Worm (Caenorhabditis elegans) whole organism, L4 larva: ENCODE measurements around the gene atx-3.

Experiments
- D1046.2 ChIP-seq: fragments of 200-800 bp; sonication (Bioruptor generic); IDR thresholded peaks from 2 replicates; pipeline ENCODE4 v1.3.6; 2022; ENCODE audit warnings: missing genetic modification characterization, missing compliant biosample characterization
- F37D6.2 ChIP-seq: sonication (generic microtip); optimal IDR thresholded peaks from 2 replicates; lab custom pipeline; 2016; ENCODE audit warnings: mild to moderate bottlenecking, missing genetic modification characterization, missing compliant biosample characterization
- R02D3.7 ChIP-seq: fragments of 150-350 bp; sonication (generic microtip); optimal IDR thresholded peaks from 3 replicates; lab custom pipeline; 2014; ENCODE audit warnings: missing biosample characterization, missing genetic modification characterization
- T20F7.1 ChIP-seq: fragments of 200-800 bp; sonication (Bioruptor generic); optimal IDR thresholded peaks from 2 replicates; lab custom pipeline; 2018; ENCODE audit warnings: mild to moderate bottlenecking, missing genetic modification characterization, missing compliant biosample characterization
- ZK337.2 ChIP-seq: fragments of 200-800 bp; sonication (Bioruptor generic); IDR thresholded peaks from 2 replicates; pipeline ENCODE4 v1.3.6; 2022; ENCODE audit warnings: missing genetic modification reagents, missing genetic modification characterization, missing compliant biosample characterization
- aha-1 ChIP-seq: fragments of 150-350 bp; peaks from one replicate; lab custom pipeline; 2014; ENCODE audit warnings: missing biosample characterization, missing genetic modification characterization
- attf-4 ChIP-seq: sonication (generic microtip); optimal IDR thresholded peaks from 3 replicates; lab custom pipeline; 2017; ENCODE audit warnings: missing biosample characterization, missing genetic modification characterization
- ceh-20 ChIP-seq: fragments of 200-800 bp; sonication (Bioruptor generic); IDR thresholded peaks from 2 replicates; pipeline ENCODE4 v1.3.6; 2022; ENCODE audit warnings: missing genetic modification reagents, missing genetic modification characterization, missing compliant biosample characterization
- dmd-6 ChIP-seq: fragments of 200-800 bp; sonication (Bioruptor generic); IDR thresholded peaks from 2 replicates; pipeline ENCODE4 v1.3.6; 2022; ENCODE audit warnings: missing genetic modification reagents, missing genetic modification characterization, missing compliant biosample characterization
- dpl-1 ChIP-seq: fragments of 150-350 bp; optimal IDR thresholded peaks from 2 replicates; lab custom pipeline; 2014; ENCODE audit warnings: missing biosample characterization, missing genetic modification reagents, missing genetic modification characterization
- duxl-1 ChIP-seq: sonication (generic microtip); optimal IDR thresholded peaks from 2 replicates; lab custom pipeline; 2016; ENCODE audit warnings: mild to moderate bottlenecking, missing genetic modification characterization, moderate library complexity, missing compliant biosample characterization; ENCODE audit not compliant: poor library complexity
- egl-43 ChIP-seq: fragments of 200-800 bp; sonication (Bioruptor generic); IDR thresholded peaks from 2 replicates; pipeline ENCODE4 v1.3.6; 2022; ENCODE audit warnings: missing genetic modification reagents, missing genetic modification characterization, missing compliant biosample characterization
- hif-1 ChIP-seq, 2 experiments: sonication (generic microtip); optimal IDR thresholded peaks; 2 replicates each; lab custom pipeline; 2016 to 2017; ENCODE audit warnings: missing compliant biosample characterization in 2 of 2, missing genetic modification characterization in 2 of 2, missing genetic modification reagents in 2 of 2, missing genotype in 2 of 2, mild to moderate bottlenecking in 1 of 2
- hlh-30 ChIP-seq: sonication (generic microtip); optimal IDR thresholded peaks from 2 replicates; lab custom pipeline; 2017; ENCODE audit warnings: antibody characterized with exemption, mild to moderate bottlenecking, missing genetic modification characterization, missing compliant biosample characterization; ENCODE audit not compliant: insufficient read depth
- lin-29 ChIP-seq: fragments of 200-800 bp; sonication (Bioruptor generic); IDR thresholded peaks from 2 replicates; pipeline ENCODE4 v1.3.6; 2022; ENCODE audit warnings: missing genetic modification reagents, missing genetic modification characterization, missing compliant biosample characterization
- lin-38 ChIP-seq: fragments of 200-800 bp; sonication (Bioruptor generic); IDR thresholded peaks from 2 replicates; pipeline ENCODE4 v1.3.6; 2022; ENCODE audit warnings: missing genetic modification reagents, missing genetic modification characterization, missing compliant biosample characterization
- lin-39 ChIP-seq: fragments of 150-350 bp; optimal IDR thresholded peaks from 2 replicates; lab custom pipeline; 2014; ENCODE audit warnings: missing biosample characterization, missing genetic modification reagents, missing genetic modification characterization
- lsy-2 ChIP-seq, 2 experiments: fragments of 150-350 bp in 1 of 2; sonication (generic microtip) in 1 of 2; optimal IDR thresholded peaks; 2 replicates each; lab custom pipeline; 2014 to 2017; ENCODE audit warnings: missing biosample characterization in 2 of 2, missing genetic modification characterization in 2 of 2
- madf-5 ChIP-seq, 2 experiments: fragments of 200-800 bp; sonication (Bioruptor generic); IDR thresholded peaks; 2 replicates each; pipeline ENCODE4 v1.3.6; 2022; ENCODE audit warnings: missing compliant biosample characterization in 2 of 2, missing genetic modification characterization in 2 of 2
- madf-9 ChIP-seq: fragments of 200-800 bp; sonication (Bioruptor generic); conservative IDR thresholded peaks from 2 replicates; pipeline ENCODE4 v1.3.6; 2022; ENCODE audit warnings: missing genetic modification reagents, missing genetic modification characterization, missing compliant biosample characterization
- mdl-1 ChIP-seq, 2 experiments: fragments of 150-350 bp in 1 of 2; sonication (generic microtip) in 1 of 2; optimal IDR thresholded peaks; 2 replicates each; lab custom pipeline; 2014 to 2017; ENCODE audit warnings: missing biosample characterization in 2 of 2, missing genetic modification characterization in 2 of 2
- mdt-29 ChIP-seq: fragments of 200-800 bp; sonication (Bioruptor generic); IDR thresholded peaks from 2 replicates; pipeline ENCODE4 v1.3.6; 2022; ENCODE audit warnings: missing genetic modification reagents, missing genetic modification characterization, missing compliant biosample characterization
- mes-2 ChIP-seq: sonication (generic microtip); optimal IDR thresholded peaks from 2 replicates; lab custom pipeline; 2016; ENCODE audit warnings: missing genotype, mild to moderate bottlenecking, missing genetic modification characterization, missing compliant biosample characterization; ENCODE audit not compliant: poor library complexity, severe bottlenecking
- nhr-102 ChIP-seq: sonication (generic microtip); optimal IDR thresholded peaks from 2 replicates; lab custom pipeline; 2016; ENCODE audit warnings: mild to moderate bottlenecking, missing genetic modification characterization, moderate library complexity, missing compliant biosample characterization
- nhr-11 ChIP-seq: fragments of 150-350 bp; optimal IDR thresholded peaks from 2 replicates; lab custom pipeline; 2014; ENCODE audit warnings: missing biosample characterization, missing genetic modification characterization
- nhr-42 ChIP-seq: fragments of 200-800 bp; sonication (Bioruptor generic); IDR thresholded peaks from 2 replicates; pipeline ENCODE4 v1.3.6; 2022; ENCODE audit warnings: missing genetic modification characterization, missing compliant biosample characterization
- nhr-6 ChIP-seq: fragments of 150-350 bp; optimal IDR thresholded peaks from 2 replicates; lab custom pipeline; 2014; ENCODE audit warnings: missing biosample characterization, missing genetic modification characterization
- nhr-77 ChIP-seq: fragments of 150-350 bp; optimal IDR thresholded peaks from 2 replicates; lab custom pipeline; 2014; ENCODE audit warnings: missing biosample characterization, missing genetic modification characterization
- rbr-2 ChIP-seq: sonication (generic microtip); optimal IDR thresholded peaks from 2 replicates; lab custom pipeline; 2016; ENCODE audit warnings: missing genotype, missing genetic modification characterization, missing compliant biosample characterization
- spr-1 ChIP-seq: sonication (generic microtip); optimal IDR thresholded peaks from 2 replicates; lab custom pipeline; 2016; ENCODE audit warnings: mild to moderate bottlenecking, missing genetic modification characterization, missing compliant biosample characterization
- spr-3 ChIP-seq: fragments of 200-800 bp; sonication (Bioruptor generic); optimal IDR thresholded peaks from 2 replicates; lab custom pipeline; 2018; ENCODE audit warnings: mild to moderate bottlenecking, missing genetic modification characterization, missing compliant biosample characterization
- tra-1 ChIP-seq: fragments of 200-800 bp; sonication (Bioruptor generic); IDR thresholded peaks from 2 replicates; pipeline ENCODE4 v1.3.6; 2022; ENCODE audit warnings: missing genetic modification reagents, missing genetic modification characterization, missing compliant biosample characterization
- unc-130 ChIP-seq: sonication (generic microtip); optimal IDR thresholded peaks from 2 replicates; lab custom pipeline; 2016; ENCODE audit warnings: missing genetic modification reagents, missing genetic modification characterization, missing compliant biosample characterization
- unc-62 ChIP-seq, 3 experiments: fragments of 150-350 bp in 1 of 3; sonication (generic microtip); optimal IDR thresholded peaks in 2 of 3; peaks in 1 of 3; 1 replicate in 1 of 3; 2 replicates in 2 of 3; lab custom pipeline; 2014 to 2017; ENCODE audit warnings: missing biosample characterization in 3 of 3, missing genetic modification characterization in 3 of 3, missing genetic modification reagents in 3 of 3, missing genotype in 1 of 3
- zfp-3 ChIP-seq: fragments of 200-800 bp; sonication (Bioruptor generic); conservative IDR thresholded peaks from 2 replicates; pipeline ENCODE4 v1.3.6; 2022; ENCODE audit warnings: missing genetic modification reagents, missing genetic modification characterization, missing compliant biosample characterization

Gene atx-3

DNA sequence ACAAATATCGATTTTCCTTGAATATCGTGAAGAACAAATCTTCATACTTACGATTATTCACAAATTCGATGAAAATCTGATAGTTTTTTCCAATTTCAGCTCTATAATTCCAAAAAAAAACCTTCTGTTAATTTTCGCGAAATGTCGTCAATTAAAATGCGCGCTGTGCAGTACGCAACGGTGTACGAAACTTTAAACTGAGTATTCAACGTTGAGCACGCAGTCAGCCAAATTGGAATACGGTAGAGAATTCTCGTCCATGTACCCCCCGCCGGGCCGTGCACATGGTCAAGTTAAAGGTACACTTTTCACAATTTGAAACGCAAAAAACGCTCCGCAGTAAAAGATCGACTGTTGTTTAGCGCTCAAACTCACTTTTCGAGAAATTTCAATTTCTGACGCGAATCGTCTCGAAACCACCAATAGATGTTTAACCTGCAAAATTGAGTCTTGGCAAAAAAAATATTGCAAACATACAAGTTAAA is 13.0 kb upstream of the atx-3 start, which contains the start of gene F28F8.7 (continued):
- 0 out of 4 replicates have a peak, but pooled peaks of 1 of the 2 experiments have one; percentile 42 for TF ChIP-seq madf-5 (GFP tag; IDR thresholded peaks at IDR 0.05; lab: Robert Waterston, UW)
- peak; percentile 94 for TF ChIP-seq nhr-42
- peak; percentile 93 for TF ChIP-seq D1046.2 (GFP tag; lab: Robert Waterston, UW)
- TF ChIP-seq dmd-6 (GFP tag; lab: Robert Waterston, UW): peak; percentile 87
- peak; percentile 50; the same call in 1 of the 2 replicates for TF ChIP-seq tra-1
- peak; percentile 20 for TF ChIP-seq spr-1
- peak; percentile 79 for TF ChIP-seq nhr-102 (tag; lab: Kevin White, UChicago)
- peak; percentile 25 for TF ChIP-seq spr-3 (GFP tag; lab: Kevin White, UChicago)
- TF ChIP-seq aha-1 (tag; lab: Kevin White, UChicago): peak; percentile 16
- peak; percentile 96 for TF ChIP-seq F37D6.2 (tag; lab: Kevin White, UChicago)
- peak; percentile 74 for TF ChIP-seq unc-130 (GFP tag; lab: Kevin White, UChicago)
- 0 out of 2 replicates have a peak, but pooled peaks have one; percentile 28 for TF ChIP-seq ZK337.2 (GFP tag; lab: Robert Waterston, UW)
- TF ChIP-seq lin-29 (GFP tag; lab: Robert Waterston, UW): peak; percentile 63; the same call in 1 of the 2 replicates
- peak; percentile 43 for TF ChIP-seq nhr-77 (tag; lab: Kevin White, UChicago)
- TF ChIP-seq nhr-11: peak; percentile 2
- TF ChIP-seq mdt-29 (GFP tag; lab: Robert Waterston, UW): peak; percentile 82
- peak; percentile 30; the same call in 1 of the 2 replicates for TF ChIP-seq madf-9 (GFP tag; lab: Robert Waterston, UW)
- peak; percentile 89 for TF ChIP-seq mes-2
- peak; percentile 85 for TF ChIP-seq rbr-2 (tag; lab: Kevin White, UChicago)
- peak in 1 of 2 experiments; percentile 17 for TF ChIP-seq hif-1 (tag; optimal IDR thresholded peaks at IDR 0.05; lab: Kevin White, UChicago)
- TF ChIP-seq ceh-20 (GFP tag; lab: Robert Waterston, UW): peak; percentile 85
- TF ChIP-seq duxl-1 (tag; lab: Kevin White, UChicago): peak; percentile 43
- peak in 1 of 2 experiments; percentile 16 for TF ChIP-seq mdl-1 (tag; optimal IDR thresholded peaks at IDR 0.05; lab: Kevin White, UChicago)
- peak; percentile 92 for TF ChIP-seq lin-38 (GFP tag; lab: Robert Waterston, UW)

- TF ChIP-seq mes-2: peak; percentile 77
Observed at ce11 chrV:15585744-15586143, 8.5 kb upstream of the atx-3 start.

DNA sequence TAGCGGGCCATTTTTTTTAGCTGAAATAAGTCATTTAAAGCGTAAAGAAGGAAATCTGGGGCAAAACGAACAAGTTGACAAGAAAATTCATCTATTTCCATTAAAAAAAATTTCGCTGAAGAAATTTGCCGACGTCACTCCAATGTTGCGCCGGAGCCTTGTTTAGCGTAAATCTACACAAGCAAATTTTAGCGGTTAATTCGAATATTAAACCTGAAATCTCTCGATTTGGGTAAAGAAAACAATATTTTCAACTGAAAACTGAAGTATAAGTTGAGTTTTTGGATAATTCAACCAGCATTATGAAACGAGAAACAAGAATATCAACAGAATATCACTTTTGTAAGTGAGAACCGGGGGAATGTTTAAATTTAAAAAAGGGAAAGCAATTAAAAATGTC is 1.1 kb upstream of the atx-3 start, which contains the start of gene F28F8.9:
Gene F28F8.9 (minus strand): TSS at position 288 of the 400 bp plus-strand sequence.
- TF ChIP-seq lin-38 (GFP tag; lab: Robert Waterston, UW): peak; percentile 11; the same call in 1 of the 2 replicates
- peak; percentile 30 for TF ChIP-seq hlh-30 (tag; lab: Kevin White, UChicago)
- peak; percentile 95 for TF ChIP-seq T20F7.1
- peak; percentile 54 for TF ChIP-seq R02D3.7
- TF ChIP-seq lin-39: no peak
- no peak for TF ChIP-seq zfp-3
- no peak for TF ChIP-seq egl-43 (GFP tag; lab: Robert Waterston, UW)
- TF ChIP-seq unc-62 (GFP tag; optimal IDR thresholded peaks at IDR 0.05 in 1 of 2; lab: Kevin White, UChicago): peak in 1 of 2 experiments; percentile 77
- no peak for TF ChIP-seq unc-62 (tag; optimal IDR thresholded peaks at IDR 0.05; lab: Kevin White, UChicago)
- TF ChIP-seq dpl-1: peak; percentile 89
- peak; percentile 70 for TF ChIP-seq mes-2
- peak in 1 of 2 experiments; percentile 76 for TF ChIP-seq lsy-2 (tag; optimal IDR thresholded peaks at IDR 0.05; lab: Kevin White, UChicago)
- peak; percentile 21 for TF ChIP-seq nhr-6 (tag; lab: Kevin White, UChicago)
- no peak for TF ChIP-seq attf-4
